Fruit fly (Drosophila melanogaster) whole organism, embryonic: ENCODE results near the gene mRpS35.
A peak's percentile ranks its signal among the peaks of the same experiment; 100 is the strongest.

ENCODE experiments used
- Antp ChIP-seq: fragments of 200-800 bp; sonication (Bioruptor generic); optimal IDR thresholded peaks from 3 replicates; lab custom pipeline; 2016; ENCODE audit warnings: missing biosample characterization, missing genetic modification characterization
- Awh ChIP-seq: fragments of 200-800 bp; sonication (Bioruptor generic); IDR thresholded peaks from 2 replicates; pipeline ENCODE4, ENCODE4 v1.3.6; 2022; ENCODE audit warnings: missing biosample characterization, missing genetic modification characterization
- Bdp1 ChIP-seq: fragments of 200-800 bp; sonication (Bioruptor generic); optimal IDR thresholded peaks from 3 replicates; lab custom pipeline; 2016; ENCODE audit warnings: missing biosample characterization, missing genetic modification characterization
- BtbVII ChIP-seq: fragments of 200-800 bp; sonication (Bioruptor generic); optimal IDR thresholded peaks from 3 replicates; lab custom pipeline; 2017; ENCODE audit warnings: missing biosample characterization, mild to moderate bottlenecking, missing genetic modification characterization
- CG10209 ChIP-seq: fragments of 200-800 bp; sonication (Bioruptor generic); optimal IDR thresholded peaks from 3 replicates; lab custom pipeline; 2017; ENCODE audit warnings: missing biosample characterization, mild to moderate bottlenecking, missing genetic modification characterization, missing genetic modification reagents
- CG11398 ChIP-seq: fragments of 200-800 bp; sonication (Bioruptor generic); optimal IDR thresholded peaks from 2 replicates; lab custom pipeline; 2016; ENCODE audit warnings: missing biosample characterization, missing genetic modification characterization
- CG13287 ChIP-seq: fragments of 200-800 bp; sonication (Bioruptor generic); IDR thresholded peaks from 2 replicates; pipeline ENCODE4 v1.3.6; 2022; ENCODE audit warnings: missing biosample characterization, missing genetic modification characterization; ENCODE audit not compliant: partially characterized antibody
- CG13894 ChIP-seq: fragments of 200-800 bp; sonication (Bioruptor generic); optimal IDR thresholded peaks from 3 replicates; lab custom pipeline; 2018; ENCODE audit warnings: missing biosample characterization, mild to moderate bottlenecking, missing genetic modification characterization, moderate library complexity
- CG14050 ChIP-seq: fragments of 200-800 bp; sonication (Bioruptor generic); IDR thresholded peaks from 3 replicates; pipeline ENCODE4 v1.3.6; 2022; ENCODE audit warnings: missing biosample characterization, missing genetic modification characterization
- CG1529 ChIP-seq: fragments of 200-800 bp; sonication (Bioruptor generic); optimal IDR thresholded peaks from 3 replicates; lab custom pipeline; 2018; ENCODE audit warnings: missing biosample characterization, missing genetic modification characterization
- CG1647 ChIP-seq: fragments of 200-800 bp; sonication (Bioruptor generic); optimal IDR thresholded peaks from 3 replicates; lab custom pipeline; 2016; ENCODE audit warnings: missing biosample characterization, missing genetic modification characterization
- CG17802 ChIP-seq: fragments of 200-800 bp; sonication (Bioruptor generic); optimal IDR thresholded peaks from 2 replicates; lab custom pipeline; 2018; ENCODE audit warnings: missing biosample characterization, mild to moderate bottlenecking, missing genetic modification characterization, moderate library complexity
- CG2116 ChIP-seq: fragments of 200-800 bp; sonication (Bioruptor generic); optimal IDR thresholded peaks from 3 replicates; lab custom pipeline; 2018; ENCODE audit warnings: missing biosample characterization, mild to moderate bottlenecking, missing genetic modification characterization
- CG2678 ChIP-seq: fragments of 200-800 bp; sonication (Bioruptor generic); optimal IDR thresholded peaks from 3 replicates; lab custom pipeline; 2019; ENCODE audit warnings: missing biosample characterization, mild to moderate bottlenecking, missing genetic modification characterization, moderate library complexity
- CG31224 ChIP-seq: fragments of 200-800 bp; sonication (Bioruptor generic); IDR thresholded peaks from 2 replicates; pipeline ENCODE4 v1.3.6; 2022; ENCODE audit warnings: missing biosample characterization, missing genetic modification characterization
- CG3163 ChIP-seq: fragments of 200-800 bp; sonication (Bioruptor generic); optimal IDR thresholded peaks from 3 replicates; lab custom pipeline; 2016; ENCODE audit warnings: missing biosample characterization, missing genetic modification characterization
- CG34376 ChIP-seq: fragments of 200-800 bp; sonication (Bioruptor generic); optimal IDR thresholded peaks from 2 replicates; lab custom pipeline; 2018; ENCODE audit warnings: missing biosample characterization, mild to moderate bottlenecking, missing genetic modification characterization
- CG3838 ChIP-seq: fragments of 200-800 bp; sonication (Bioruptor generic); optimal IDR thresholded peaks from 3 replicates; lab custom pipeline; 2016; ENCODE audit warnings: missing biosample characterization, missing genetic modification characterization
- CG4404 ChIP-seq: fragments of 200-800 bp; sonication (Bioruptor generic); IDR thresholded peaks from 2 replicates; pipeline ENCODE4 v1.3.6; 2022; ENCODE audit warnings: missing biosample characterization, missing genetic modification characterization
- CG4617 ChIP-seq: fragments of 200-800 bp; sonication (Bioruptor generic); optimal IDR thresholded peaks from 3 replicates; lab custom pipeline; 2016; ENCODE audit warnings: missing biosample characterization, missing genetic modification characterization, borderline replicate concordance
- CG6254 ChIP-seq: fragments of 200-800 bp; sonication (Bioruptor generic); optimal IDR thresholded peaks from 3 replicates; lab custom pipeline; 2017; ENCODE audit warnings: mild to moderate bottlenecking, missing biosample characterization, missing genetic modification reagents, missing genetic modification characterization
- CG6272 ChIP-seq: fragments of 200-800 bp; sonication (Bioruptor generic); IDR thresholded peaks from 2 replicates; pipeline ENCODE4 v1.3.6; 2022; ENCODE audit warnings: missing biosample characterization, missing genetic modification characterization
- Dfd ChIP-seq, 2 experiments: fragments of >200 bp; optimal IDR thresholded peaks; 2 replicates each; lab custom pipeline; 2017; ENCODE audit warnings: missing biosample characterization in 2 of 2, missing genetic modification characterization in 2 of 2
- H15 ChIP-seq: fragments of 200-800 bp; sonication (Bioruptor generic); IDR thresholded peaks from 3 replicates; pipeline ENCODE4 v1.3.6; 2022; ENCODE audit warnings: missing biosample characterization, missing genetic modification characterization
- Hr51 ChIP-seq, 2 experiments: fragments of 200-800 bp; sonication (Bioruptor generic); optimal IDR thresholded peaks; 2 replicates in 1 of 2; 3 replicates in 1 of 2; lab custom pipeline; 2016 to 2018; ENCODE audit warnings: missing biosample characterization in 2 of 2, missing genetic modification characterization in 2 of 2, mild to moderate bottlenecking in 1 of 2, moderate library complexity in 1 of 2
- MESR4 ChIP-seq: fragments of 200-800 bp; sonication (Bioruptor generic); optimal IDR thresholded peaks from 2 replicates; lab custom pipeline; 2018; ENCODE audit warnings: missing biosample characterization, mild to moderate bottlenecking, missing genetic modification characterization, moderate library complexity
- Mes4 ChIP-seq: fragments of 200-800 bp; sonication (Bioruptor generic); optimal IDR thresholded peaks from 2 replicates; lab custom pipeline; 2016; ENCODE audit warnings: missing biosample characterization, missing genetic modification characterization
- Oaz ChIP-seq: fragments of 200-800 bp; sonication (Bioruptor generic); IDR thresholded peaks from 2 replicates; pipeline ENCODE4 v1.3.6; 2022; ENCODE audit warnings: missing biosample characterization, missing genetic modification characterization
- Scr ChIP-seq: fragments of 200-800 bp; sonication (Bioruptor generic); IDR thresholded peaks from 2 replicates; pipeline ENCODE4 v1.3.6; 2022; ENCODE audit warnings: missing biosample characterization, missing genetic modification characterization; ENCODE audit not compliant: partially characterized antibody
- Spps ChIP-seq: fragments of 200-800 bp; sonication (Bioruptor generic); optimal IDR thresholded peaks from 2 replicates; lab custom pipeline; 2018; ENCODE audit warnings: missing biosample characterization, mild to moderate bottlenecking, missing genetic modification characterization
- YL-1 ChIP-seq: fragments of 200-800 bp; sonication (Bioruptor generic); optimal IDR thresholded peaks from 3 replicates; lab custom pipeline; 2017; ENCODE audit warnings: missing biosample characterization, mild to moderate bottlenecking, missing genetic modification characterization
- abd-A ChIP-seq: fragments of 200-800 bp; sonication (Bioruptor generic); optimal IDR thresholded peaks from 3 replicates; lab custom pipeline; 2019; ENCODE audit warnings: missing biosample characterization, mild to moderate bottlenecking, missing genetic modification characterization, moderate library complexity
- amos ChIP-seq: fragments of 200-800 bp; sonication (Bioruptor generic); IDR thresholded peaks from 2 replicates; pipeline ENCODE4 v1.3.6; 2022; ENCODE audit warnings: missing biosample characterization, missing genetic modification characterization; ENCODE audit not compliant: partially characterized antibody
- corto ChIP-seq: fragments of 200-800 bp; sonication (Bioruptor generic); optimal IDR thresholded peaks from 2 replicates; lab custom pipeline; 2016; ENCODE audit warnings: missing biosample characterization, mild to moderate bottlenecking, missing genetic modification characterization, moderate library complexity
- crc ChIP-seq: fragments of 200-800 bp; sonication (Bioruptor generic); optimal IDR thresholded peaks from 2 replicates; lab custom pipeline; 2016; ENCODE audit warnings: missing biosample characterization, missing genetic modification characterization
- crol ChIP-seq: fragments of 200-800 bp; sonication (Bioruptor generic); IDR thresholded peaks from 2 replicates; pipeline ENCODE4 v1.3.6; 2022; ENCODE audit warnings: missing biosample characterization, missing genetic modification characterization
- gem ChIP-seq: fragments of 200-800 bp; sonication (Bioruptor generic); optimal IDR thresholded peaks from 2 replicates; lab custom pipeline; 2019; ENCODE audit warnings: missing biosample characterization, mild to moderate bottlenecking, missing genetic modification characterization, moderate library complexity
- inv ChIP-seq: fragments of 200-800 bp; sonication (Bioruptor generic); IDR thresholded peaks from 2 replicates; pipeline ENCODE4 v1.3.6; 2022; ENCODE audit warnings: missing biosample characterization, missing genetic modification characterization; ENCODE audit not compliant: partially characterized antibody
- klu ChIP-seq: fragments of 200-800 bp; sonication (Bioruptor generic); IDR thresholded peaks from 2 replicates; pipeline ENCODE4 v1.3.6; 2022; ENCODE audit warnings: missing biosample characterization, missing genetic modification characterization
- kni ChIP-seq: fragments of 200-800 bp; sonication (Bioruptor generic); optimal IDR thresholded peaks from 3 replicates; lab custom pipeline; 2017; ENCODE audit warnings: mild to moderate bottlenecking, missing biosample characterization, missing genetic modification reagents, missing genetic modification characterization
- luna ChIP-seq: fragments of 200-800 bp; sonication (Bioruptor generic); optimal IDR thresholded peaks from 2 replicates; lab custom pipeline; 2016; ENCODE audit warnings: missing biosample characterization, missing genetic modification characterization
- mld ChIP-seq: fragments of 200-800 bp; sonication (Bioruptor generic); IDR thresholded peaks from 3 replicates; pipeline ENCODE4 v1.3.6; 2022; ENCODE audit warnings: missing biosample characterization, missing genetic modification characterization; ENCODE audit not compliant: partially characterized antibody
- nau ChIP-seq: fragments of 200-800 bp; sonication (Bioruptor generic); optimal IDR thresholded peaks from 3 replicates; lab custom pipeline; 2017; ENCODE audit warnings: missing biosample characterization, mild to moderate bottlenecking, missing genetic modification characterization, missing genetic modification reagents
- oc ChIP-seq: fragments of 200-800 bp; sonication (Bioruptor generic); optimal IDR thresholded peaks from 2 replicates; lab custom pipeline; 2018; ENCODE audit warnings: missing biosample characterization, mild to moderate bottlenecking, missing genetic modification characterization, moderate library complexity
- p53 ChIP-seq: fragments of 200-800 bp; sonication (Bioruptor generic); optimal IDR thresholded peaks from 2 replicates; lab custom pipeline; 2016; ENCODE audit warnings: missing biosample characterization, missing genetic modification characterization
- pho ChIP-seq: fragments of 200-800 bp; sonication (Bioruptor generic); optimal IDR thresholded peaks from 2 replicates; lab custom pipeline; 2016; ENCODE audit warnings: missing biosample characterization, missing genetic modification characterization
- sima ChIP-seq: fragments of 200-800 bp; sonication (Bioruptor generic); optimal IDR thresholded peaks from 2 replicates; lab custom pipeline; 2016; ENCODE audit warnings: missing biosample characterization, missing genetic modification characterization
- slou ChIP-seq: fragments of 200-800 bp; sonication (Bioruptor generic); optimal IDR thresholded peaks from 3 replicates; lab custom pipeline; 2016; ENCODE audit warnings: missing biosample characterization, missing genetic modification characterization
- twi ChIP-seq: fragments of 200-800 bp; optimal IDR thresholded peaks from 2 replicates; lab custom pipeline; 2019; ENCODE audit warnings: missing biosample characterization, mild to moderate bottlenecking, missing genetic modification characterization, moderate library complexity
- tx ChIP-seq: fragments of 200-800 bp; sonication (Bioruptor generic); optimal IDR thresholded peaks from 2 replicates; lab custom pipeline; 2016; ENCODE audit warnings: missing biosample characterization, missing genetic modification characterization

The mRpS35 gene

DNA sequence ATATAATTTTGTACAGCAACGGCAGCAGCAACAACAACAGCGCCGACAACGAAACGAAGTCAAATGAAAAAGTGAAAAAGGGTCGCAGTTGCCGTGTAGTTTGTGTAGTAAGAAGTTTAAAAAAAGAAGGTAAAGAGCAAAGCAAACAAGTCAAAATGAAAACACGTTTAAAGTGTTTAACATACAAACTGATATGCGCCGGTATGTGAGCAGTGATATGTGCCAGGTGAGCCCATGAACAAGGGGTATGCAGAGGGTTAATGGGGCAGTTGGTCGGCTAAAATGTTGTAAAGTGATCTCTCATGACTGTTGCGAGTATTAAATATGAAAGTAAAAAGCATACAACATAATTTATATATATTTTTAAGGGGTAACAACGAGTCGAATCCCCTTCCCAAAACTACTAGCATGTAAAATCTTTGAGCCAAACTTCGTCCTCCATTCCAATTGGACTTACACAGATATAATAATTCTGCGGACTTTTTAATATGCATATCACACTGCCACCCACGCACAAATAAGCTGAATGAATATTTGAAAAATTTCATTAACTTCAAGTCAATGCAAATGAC, 25.3 kb downstream of the mRpS35 start (continued):
- TF ChIP-seq crc (GFP tag; lab: Kevin White, UChicago), result peak; percentile 24
- peak; percentile 73 for TF ChIP-seq CG6272 (GFP tag; lab: Robert Waterston, UW)
- no peak for TF ChIP-seq CG3838 (GFP tag; lab: Kevin White, UChicago)
- TF ChIP-seq luna (GFP tag; lab: Kevin White, UChicago), result no peak
- peak; percentile 51 for TF ChIP-seq CG6254
- peak; percentile 86 for TF ChIP-seq CG31224 (GFP tag; lab: Robert Waterston, UW)
- peak; percentile 31 for TF ChIP-seq Antp
- TF ChIP-seq amos (GFP tag; lab: Robert Waterston, UW), result no peak
- no peak for TF ChIP-seq sima (GFP tag; lab: Kevin White, UChicago)
- TF ChIP-seq kni (GFP tag; lab: Kevin White, UChicago), result peak; percentile 73
- peak; percentile 79 for TF ChIP-seq CG2678 (tag; lab: Kevin White, UChicago)
- no peak for TF ChIP-seq CG2116 (GFP tag; lab: Kevin White, UChicago)
- TF ChIP-seq twi (tag; lab: Kevin White, UChicago), result no peak
- no peak for TF ChIP-seq YL-1 (GFP tag; lab: Kevin White, UChicago)
- no peak for TF ChIP-seq slou (GFP tag; lab: Kevin White, UChicago)
- no peak for TF ChIP-seq abd-A (tag; lab: Kevin White, UChicago)
- no peak for TF ChIP-seq MESR4 (GFP tag; lab: Kevin White, UChicago)
- TF ChIP-seq Dfd (GFP tag; optimal IDR thresholded peaks at IDR 0.05; lab: Kevin White, UChicago), result no peak
- peak; percentile 84 for TF ChIP-seq Awh (GFP tag; lab: Robert Waterston, UW)
- TF ChIP-seq H15 (GFP tag; lab: Robert Waterston, UW), result peak; percentile 88
- no peak for TF ChIP-seq corto (GFP tag; lab: Kevin White, UChicago)
- peak; percentile 72 for TF ChIP-seq gem
- TF ChIP-seq CG4617 (GFP tag; lab: Kevin White, UChicago), result no peak
- peak; percentile 56 for TF ChIP-seq Spps (tag; lab: Kevin White, UChicago)
- TF ChIP-seq CG13894, result no peak
- peak; percentile 56 for TF ChIP-seq BtbVII
- TF ChIP-seq nau (GFP tag; lab: Kevin White, UChicago), result peak; percentile 58
- TF ChIP-seq CG14050 (GFP tag; lab: Robert Waterston, UW), result peak; percentile 51; the same call in 1 of the 3 replicates
- no peak for TF ChIP-seq CG1529 (GFP tag; lab: Kevin White, UChicago)
- TF ChIP-seq Bdp1 (GFP tag; lab: Kevin White, UChicago), result peak; percentile 16
- no peak for TF ChIP-seq CG11398 (GFP tag; lab: Kevin White, UChicago)
- TF ChIP-seq pho (GFP tag; lab: Kevin White, UChicago), result no peak
- no peak for TF ChIP-seq inv (GFP tag; lab: Robert Waterston, UW)
- peak; percentile 33 for TF ChIP-seq oc (tag; lab: Kevin White, UChicago)
- no peak for TF ChIP-seq mld (GFP tag; lab: Robert Waterston, UW)
- TF ChIP-seq Hr51 (GFP tag; optimal IDR thresholded peaks at IDR 0.05; lab: Kevin White, UChicago), result peak in 1 of 2 experiments; percentile 37
- TF ChIP-seq Scr (GFP tag; lab: Robert Waterston, UW), result no peak
- peak; percentile 40 for TF ChIP-seq CG17802 (tag; lab: Kevin White, UChicago)
- no peak for TF ChIP-seq p53 (GFP tag; lab: Kevin White, UChicago)
- no peak for TF ChIP-seq CG34376 (GFP tag; lab: Kevin White, UChicago)
- no peak for TF ChIP-seq Oaz (GFP tag; lab: Robert Waterston, UW)
- no peak for TF ChIP-seq CG3163 (GFP tag; lab: Kevin White, UChicago)
- TF ChIP-seq tx, result no peak
- TF ChIP-seq CG1647 (GFP tag; lab: Kevin White, UChicago), result peak; percentile 28
- peak; percentile 75 for TF ChIP-seq CG4404 (GFP tag; lab: Robert Waterston, UW)
- peak; percentile 43; the same call in 1 of the 2 replicates for TF ChIP-seq crol
- TF ChIP-seq CG10209 (GFP tag; lab: Kevin White, UChicago), result peak; percentile 49
- TF ChIP-seq klu (GFP tag; lab: Robert Waterston, UW), result peak; percentile 80
- no peak for TF ChIP-seq Mes4 (GFP tag; lab: Kevin White, UChicago)
- no peak for TF ChIP-seq CG13287 (GFP tag; lab: Robert Waterston, UW)
